Fruit fly (Drosophila melanogaster) whole organism: ENCODE data around the gene Rbbp5.

Source experiments
- psq ChIP-seq: fragments of >200 bp; optimal IDR thresholded peaks from 2 replicates; lab custom pipeline; 2017
- usp ChIP-seq: fragments of >200 bp; optimal IDR thresholded peaks from 2 replicates; lab custom pipeline; 2017; ENCODE audit warnings: missing biosample characterization, missing genetic modification characterization, mixed read lengths

DNA sequence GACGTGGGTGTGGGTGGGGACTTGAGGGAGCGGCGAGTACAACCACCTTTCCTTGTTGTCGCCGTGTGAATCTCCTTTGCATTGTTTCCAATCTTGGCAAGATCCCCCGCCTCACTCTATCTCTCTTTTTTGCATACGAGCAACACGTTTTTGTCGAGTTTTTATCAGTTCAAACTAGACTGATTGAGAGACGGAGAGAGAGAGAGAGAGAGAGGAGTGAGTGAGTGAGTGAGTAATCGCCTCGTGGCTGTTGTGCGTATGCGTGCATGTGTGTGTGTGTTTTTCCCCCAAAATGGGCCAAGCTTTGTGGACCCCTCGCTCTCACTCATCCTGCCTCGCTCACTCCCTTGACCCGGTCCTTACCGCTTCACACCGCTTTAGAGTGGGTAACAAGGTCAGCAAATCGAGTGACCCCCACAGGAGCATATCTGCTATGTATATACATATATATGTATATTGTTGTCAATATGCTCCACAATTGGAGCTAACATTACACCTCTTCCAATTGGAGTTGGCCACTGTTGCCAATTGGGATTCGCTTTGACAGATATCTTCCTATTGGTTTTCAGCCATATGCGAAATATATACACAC lies 1.7 kb upstream of the Rbbp5 start:
- no peak for TF ChIP-seq usp (GFP tag; lab: Kevin White, UChicago)
- TF ChIP-seq psq (lab: Kevin White, UChicago): no peak
